Worm (Caenorhabditis elegans) whole organism, mixed stage, embryonic: ENCODE measurements around the gene Y43F8B.9.

Experiments
- ces-1 ChIP-seq: fragments of 150-350 bp; optimal IDR thresholded peaks from 2 replicates; lab custom pipeline; 2014; ENCODE audit warnings: missing biosample characterization, missing genetic modification reagents, missing genetic modification characterization
- nhr-2 ChIP-seq: fragments of 150-350 bp; optimal IDR thresholded peaks from 2 replicates; lab custom pipeline; 2014; ENCODE audit warnings: missing biosample characterization, missing genetic modification characterization
- nhr-237 ChIP-seq: fragments of 150-350 bp; optimal IDR thresholded peaks from 2 replicates; lab custom pipeline; 2014; ENCODE audit warnings: missing biosample characterization, missing genetic modification characterization
- nhr-28 ChIP-seq: fragments of 150-350 bp; optimal IDR thresholded peaks from 2 replicates; lab custom pipeline; 2014; ENCODE audit warnings: missing biosample characterization, missing genetic modification characterization
- sptf-1 ChIP-seq: sonication (generic microtip); optimal IDR thresholded peaks from 2 replicates; lab custom pipeline; 2017; ENCODE audit warnings: mild to moderate bottlenecking, missing genetic modification characterization, moderate library complexity, missing compliant biosample characterization
- ztf-11 ChIP-seq: fragments of 150-350 bp; optimal IDR thresholded peaks from 2 replicates; lab custom pipeline; 2014; ENCODE audit warnings: missing biosample characterization, missing genetic modification characterization

DNA sequence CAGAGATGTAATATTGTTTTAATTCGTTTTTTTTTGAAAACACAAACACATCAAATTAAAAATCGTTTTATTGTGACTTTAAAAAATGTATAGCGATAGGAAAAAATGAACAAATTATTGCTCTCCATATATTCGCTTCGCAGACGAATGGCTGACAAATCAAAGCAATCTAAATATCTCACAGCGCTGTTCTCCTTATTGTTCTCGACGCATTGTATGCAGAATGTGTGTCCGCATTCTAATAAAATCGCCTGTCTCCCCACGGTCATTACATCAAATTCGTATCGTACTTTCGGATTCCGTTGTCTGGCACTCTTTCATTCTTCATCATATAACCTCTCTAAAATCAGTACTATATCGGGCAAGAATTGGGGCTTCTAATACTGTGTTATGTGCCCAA lies at the start of gene Y43F8B.9:
- TF ChIP-seq sptf-1 (tag; lab: Kevin White, UChicago) (no peak), ztf-11 (tag; lab: Kevin White, UChicago) (no peak), nhr-28 (tag; lab: Kevin White, UChicago) (no peak), ces-1 (GFP tag; lab: Kevin White, UChicago) (no peak), nhr-237 (tag; lab: Kevin White, UChicago) (no peak), nhr-2 (tag; lab: Kevin White, UChicago) (no peak)
